Fruit fly (Drosophila melanogaster) whole organism, embryonic: Measurements from ENCODE around the gene CG12522.

Experiments
- B-H1 ChIP-seq: fragments of 200-800 bp; sonication (Bioruptor generic); IDR thresholded peaks from 3 replicates; pipeline ENCODE4 v1.3.6; 2022; ENCODE audit warnings: missing biosample characterization, missing genetic modification characterization
- CG10979 ChIP-seq: fragments of 200-800 bp; sonication (Bioruptor generic); optimal IDR thresholded peaks from 2 replicates; lab custom pipeline; 2018; ENCODE audit warnings: missing biosample characterization, mild to moderate bottlenecking, missing genetic modification characterization, moderate library complexity
- CG11085 ChIP-seq: fragments of 200-800 bp; sonication (Bioruptor generic); IDR thresholded peaks from 2 replicates; pipeline ENCODE4 v1.3.6; 2022; ENCODE audit warnings: missing biosample characterization, missing genetic modification characterization
- CG11398 ChIP-seq: fragments of 200-800 bp; sonication (Bioruptor generic); optimal IDR thresholded peaks from 2 replicates; lab custom pipeline; 2016; ENCODE audit warnings: missing biosample characterization, missing genetic modification characterization
- CG11504 ChIP-seq: fragments of 200-800 bp; sonication (Bioruptor generic); optimal IDR thresholded peaks from 3 replicates; lab custom pipeline; 2019; ENCODE audit warnings: missing biosample characterization, mild to moderate bottlenecking, missing genetic modification characterization, moderate library complexity
- CG11695 ChIP-seq: fragments of 200-800 bp; sonication (Bioruptor generic); IDR thresholded peaks from 3 replicates; pipeline ENCODE4 v1.3.6; 2022; ENCODE audit warnings: missing biosample characterization, missing genetic modification characterization
- CG12155 ChIP-seq: fragments of 200-800 bp; sonication (Bioruptor generic); optimal IDR thresholded peaks from 3 replicates; lab custom pipeline; 2016; ENCODE audit warnings: missing biosample characterization, missing genetic modification characterization
- CG12659 ChIP-seq: fragments of 200-800 bp; sonication (Bioruptor generic); optimal IDR thresholded peaks from 3 replicates; lab custom pipeline; 2017; ENCODE audit warnings: mild to moderate bottlenecking, missing biosample characterization, missing genetic modification reagents, missing genetic modification characterization
- CG13123 ChIP-seq: fragments of 200-800 bp; sonication (Bioruptor generic); optimal IDR thresholded peaks from 2 replicates; lab custom pipeline; 2016; ENCODE audit warnings: missing biosample characterization, missing genetic modification characterization
- CG13894 ChIP-seq: fragments of 200-800 bp; sonication (Bioruptor generic); optimal IDR thresholded peaks from 3 replicates; lab custom pipeline; 2018; ENCODE audit warnings: missing biosample characterization, mild to moderate bottlenecking, missing genetic modification characterization, moderate library complexity
- CG1529 ChIP-seq: fragments of 200-800 bp; sonication (Bioruptor generic); optimal IDR thresholded peaks from 3 replicates; lab custom pipeline; 2018; ENCODE audit warnings: missing biosample characterization, missing genetic modification characterization
- CG15514 ChIP-seq: fragments of 200-800 bp; sonication (Bioruptor generic); optimal IDR thresholded peaks from 3 replicates; lab custom pipeline; 2017; ENCODE audit warnings: missing biosample characterization, missing genetic modification characterization, mild to moderate bottlenecking, moderate library complexity, missing genetic modification reagents
- CG1602 ChIP-seq: fragments of 200-800 bp; sonication (Bioruptor generic); optimal IDR thresholded peaks from 3 replicates; lab custom pipeline; 2016; ENCODE audit warnings: missing biosample characterization, missing genetic modification characterization
- CG1603 ChIP-seq: fragments of 200-800 bp; sonication (Bioruptor generic); optimal IDR thresholded peaks from 2 replicates; lab custom pipeline; 2019; ENCODE audit warnings: missing biosample characterization, mild to moderate bottlenecking, missing genetic modification characterization, moderate library complexity
- CG17359 ChIP-seq: fragments of 200-800 bp; sonication (Bioruptor generic); optimal IDR thresholded peaks from 3 replicates; lab custom pipeline; 2018; ENCODE audit warnings: missing biosample characterization, mild to moderate bottlenecking, missing genetic modification characterization, moderate library complexity
- CG30020 ChIP-seq: fragments of 200-800 bp; optimal IDR thresholded peaks from 2 replicates; lab custom pipeline; 2019; ENCODE audit warnings: missing biosample characterization, mild to moderate bottlenecking, missing genetic modification characterization, moderate library complexity
- CG32772 ChIP-seq: fragments of 200-800 bp; sonication (Bioruptor generic); IDR thresholded peaks from 2 replicates; pipeline ENCODE4 v1.3.6; 2022; ENCODE audit warnings: missing biosample characterization, missing genetic modification characterization
- CG3281 ChIP-seq: fragments of 200-800 bp; sonication (Bioruptor generic); optimal IDR thresholded peaks from 3 replicates; lab custom pipeline; 2017; ENCODE audit warnings: missing biosample characterization, mild to moderate bottlenecking, missing genetic modification characterization
- CG3995 ChIP-seq: fragments of 200-800 bp; sonication (Bioruptor generic); optimal IDR thresholded peaks from 3 replicates; lab custom pipeline; 2016; ENCODE audit warnings: missing biosample characterization, missing genetic modification characterization
- CG4328 ChIP-seq: fragments of 200-800 bp; sonication (Bioruptor generic); optimal IDR thresholded peaks from 3 replicates; lab custom pipeline; 2017; ENCODE audit warnings: missing biosample characterization, missing genetic modification reagents, missing genetic modification characterization
- CG6791 ChIP-seq: fragments of 200-800 bp; sonication (Bioruptor generic); IDR thresholded peaks from 3 replicates; pipeline ENCODE4 v1.3.6; 2022; ENCODE audit warnings: missing biosample characterization, missing genetic modification characterization; ENCODE audit not compliant: partially characterized antibody
- CG8281 ChIP-seq: fragments of 200-800 bp; sonication (Bioruptor generic); optimal IDR thresholded peaks from 2 replicates; lab custom pipeline; 2018; ENCODE audit warnings: missing biosample characterization, mild to moderate bottlenecking, missing genetic modification characterization, moderate library complexity
- CG8924 ChIP-seq: fragments of 200-800 bp; optimal IDR thresholded peaks from 3 replicates; lab custom pipeline; 2019; ENCODE audit warnings: missing biosample characterization, mild to moderate bottlenecking, missing genetic modification characterization, moderate library complexity
- CG9437 ChIP-seq: fragments of 200-800 bp; sonication (Bioruptor generic); optimal IDR thresholded peaks from 2 replicates; lab custom pipeline; 2018; ENCODE audit warnings: missing biosample characterization, mild to moderate bottlenecking, missing genetic modification characterization
- Dip2 ChIP-seq: fragments of 200-800 bp; sonication (Bioruptor generic); IDR thresholded peaks from 2 replicates; pipeline ENCODE4 v1.3.6; 2022; ENCODE audit warnings: missing biosample characterization, missing genetic modification characterization
- Dref ChIP-seq: fragments of 200-800 bp; sonication (Bioruptor generic); IDR thresholded peaks from 2 replicates; pipeline ENCODE4 v1.3.6; 2022; ENCODE audit warnings: missing biosample characterization, missing genetic modification characterization
- Ets65A ChIP-seq: fragments of 200-800 bp; sonication (Bioruptor generic); peaks from one replicate; lab custom pipeline; 2016; ENCODE audit warnings: missing biosample characterization, missing genetic modification characterization
- Meics ChIP-seq: fragments of 200-800 bp; sonication (Bioruptor generic); optimal IDR thresholded peaks from 2 replicates; lab custom pipeline; 2017; ENCODE audit warnings: missing biosample characterization, mild to moderate bottlenecking, missing genetic modification characterization
- Mrtf ChIP-seq: fragments of 200-800 bp; sonication (Bioruptor generic); IDR thresholded peaks from 3 replicates; pipeline ENCODE4 v1.3.6; 2022; ENCODE audit warnings: missing biosample characterization, missing genetic modification characterization
- NFAT ChIP-seq: fragments of 200-800 bp; sonication (Bioruptor generic); IDR thresholded peaks from 2 replicates; pipeline ENCODE4 v1.3.6; 2022; ENCODE audit warnings: missing biosample characterization, missing genetic modification characterization
- Tbp ChIP-seq: fragments of >200 bp; optimal IDR thresholded peaks from 2 replicates; lab custom pipeline; 2018; ENCODE audit warnings: missing biosample characterization, missing genetic modification characterization
- Usf ChIP-seq: fragments of 200-800 bp; sonication (Bioruptor generic); optimal IDR thresholded peaks from 2 replicates; lab custom pipeline; 2017; ENCODE audit warnings: missing genotype, missing biosample characterization, missing genetic modification characterization
- YL-1 ChIP-seq: fragments of 200-800 bp; sonication (Bioruptor generic); optimal IDR thresholded peaks from 3 replicates; lab custom pipeline; 2017; ENCODE audit warnings: missing biosample characterization, mild to moderate bottlenecking, missing genetic modification characterization
- ash1 ChIP-seq: fragments of 200-800 bp; sonication (Bioruptor generic); optimal IDR thresholded peaks from 2 replicates; lab custom pipeline; 2018; ENCODE audit warnings: missing biosample characterization, mild to moderate bottlenecking, missing genetic modification characterization
- bab2 ChIP-seq: fragments of 200-800 bp; sonication (Bioruptor generic); optimal IDR thresholded peaks from 2 replicates; lab custom pipeline; 2016; ENCODE audit warnings: missing biosample characterization, missing genetic modification characterization
- cad ChIP-seq: fragments of >200 bp; optimal IDR thresholded peaks from 2 replicates; lab custom pipeline; 2017; ENCODE audit warnings: missing biosample characterization, missing genetic modification characterization
- disco-r ChIP-seq: fragments of 200-800 bp; sonication (Bioruptor generic); optimal IDR thresholded peaks from 2 replicates; lab custom pipeline; 2016; ENCODE audit warnings: missing biosample characterization, missing genetic modification characterization
- emc ChIP-seq: fragments of 200-800 bp; sonication (Bioruptor generic); optimal IDR thresholded peaks from 2 replicates; lab custom pipeline; 2016; ENCODE audit warnings: missing biosample characterization, missing genetic modification characterization
- fd102C ChIP-seq: fragments of 200-800 bp; sonication (Bioruptor generic); optimal IDR thresholded peaks from 2 replicates; lab custom pipeline; 2018; ENCODE audit warnings: missing biosample characterization, mild to moderate bottlenecking, missing genetic modification characterization, moderate library complexity
- grau ChIP-seq: fragments of 200-800 bp; optimal IDR thresholded peaks from 3 replicates; lab custom pipeline; 2019; ENCODE audit warnings: missing biosample characterization, mild to moderate bottlenecking, missing genetic modification characterization, moderate library complexity
- ken ChIP-seq: fragments of 200-800 bp; sonication (Bioruptor generic); IDR thresholded peaks from 3 replicates; pipeline ENCODE4 v1.3.6; 2022; ENCODE audit warnings: missing biosample characterization, missing genetic modification characterization
- lilli ChIP-seq: fragments of 200-800 bp; sonication (Bioruptor generic); optimal IDR thresholded peaks from 3 replicates; lab custom pipeline; 2016; ENCODE audit warnings: missing biosample characterization, missing genetic modification characterization
- mirr ChIP-seq: fragments of 200-800 bp; sonication (Bioruptor generic); optimal IDR thresholded peaks from 3 replicates; lab custom pipeline; 2018; ENCODE audit warnings: missing biosample characterization, mild to moderate bottlenecking, missing genetic modification characterization
- nerfin-1 ChIP-seq: fragments of 200-800 bp; sonication (Bioruptor generic); optimal IDR thresholded peaks from 3 replicates; lab custom pipeline; 2019; ENCODE audit warnings: missing biosample characterization, mild to moderate bottlenecking, missing genetic modification characterization, moderate library complexity
- pb ChIP-seq: fragments of 200-800 bp; sonication (Bioruptor generic); optimal IDR thresholded peaks from 3 replicates; lab custom pipeline; 2016; ENCODE audit warnings: missing biosample characterization, missing genetic modification characterization
- pita ChIP-seq: fragments of 200-800 bp; sonication (Bioruptor generic); optimal IDR thresholded peaks from 2 replicates; lab custom pipeline; 2017; ENCODE audit warnings: missing biosample characterization, mild to moderate bottlenecking, missing genetic modification characterization
- pum ChIP-seq: fragments of 200-800 bp; sonication (Bioruptor generic); optimal IDR thresholded peaks from 2 replicates; lab custom pipeline; 2016; ENCODE audit warnings: missing biosample characterization, missing genetic modification characterization
- schlank ChIP-seq: fragments of 200-800 bp; sonication (Bioruptor generic); optimal IDR thresholded peaks from 2 replicates; lab custom pipeline; 2018; ENCODE audit warnings: missing biosample characterization, mild to moderate bottlenecking, missing genetic modification characterization
- sisA ChIP-seq: fragments of 200-800 bp; sonication (Bioruptor generic); IDR thresholded peaks from 2 replicates; pipeline ENCODE4 v1.3.6; 2022; ENCODE audit warnings: missing biosample characterization, missing genetic modification characterization
- twi ChIP-seq: fragments of 200-800 bp; optimal IDR thresholded peaks from 2 replicates; lab custom pipeline; 2019; ENCODE audit warnings: missing biosample characterization, mild to moderate bottlenecking, missing genetic modification characterization, moderate library complexity
- zen ChIP-seq: fragments of 200-800 bp; sonication (Bioruptor generic); optimal IDR thresholded peaks from 3 replicates; lab custom pipeline; 2018; ENCODE audit warnings: missing biosample characterization, mild to moderate bottlenecking, missing genetic modification characterization, moderate library complexity

The CG12522 gene

dm6 chr3L:11093046-11093520 lies 15.0 kb upstream of the CG12522 start, which contains the start of gene JIL-1 (continued):
- TF ChIP-seq fd102C (GFP tag; lab: Kevin White, UChicago): no peak
- TF ChIP-seq YL-1 (GFP tag; lab: Kevin White, UChicago): no peak
- TF ChIP-seq sisA (GFP tag; lab: Robert Waterston, UW): peak; percentile 79
- no peak for TF ChIP-seq pb (GFP tag; lab: Kevin White, UChicago)
- peak; percentile 62 for TF ChIP-seq CG17359 (tag; lab: Kevin White, UChicago)
- TF ChIP-seq ken (GFP tag; lab: Robert Waterston, UW): peak; percentile 81
- TF ChIP-seq CG8281: no peak
- TF ChIP-seq pum (GFP tag; lab: Kevin White, UChicago): peak; percentile 1
- peak; percentile 66 for TF ChIP-seq grau
- TF ChIP-seq CG13123 (GFP tag; lab: Kevin White, UChicago): peak; percentile 39
- TF ChIP-seq cad (GFP tag; lab: Kevin White, UChicago): no peak
- TF ChIP-seq nerfin-1 (tag; lab: Kevin White, UChicago): peak; percentile 30
- peak; percentile 91 for TF ChIP-seq CG6791
- no peak for TF ChIP-seq CG4328 (GFP tag; lab: Kevin White, UChicago)
- TF ChIP-seq schlank (tag; lab: Kevin White, UChicago): no peak
- peak; percentile 84 for TF ChIP-seq Dref (GFP tag; lab: Robert Waterston, UW)
- TF ChIP-seq twi (tag; lab: Kevin White, UChicago): no peak
- TF ChIP-seq ash1: no peak
- peak; percentile 12 for TF ChIP-seq CG8924 (tag; lab: Kevin White, UChicago)
- peak; percentile 75 for TF ChIP-seq CG12659 (GFP tag; lab: Kevin White, UChicago)
- TF ChIP-seq NFAT: peak; percentile 92
- TF ChIP-seq Meics (GFP tag; lab: Kevin White, UChicago): peak; percentile 69
- no peak for TF ChIP-seq B-H1 (GFP tag; lab: Robert Waterston, UW)
- TF ChIP-seq CG30020 (tag; lab: Kevin White, UChicago): peak; percentile 33
- peak; percentile 11 for TF ChIP-seq CG1529 (GFP tag; lab: Kevin White, UChicago)
- TF ChIP-seq CG10979 (tag; lab: Kevin White, UChicago): peak; percentile 34
- peak; percentile 48 for TF ChIP-seq bab2 (GFP tag; lab: Kevin White, UChicago)
- peak; percentile 41 for TF ChIP-seq CG3995 (GFP tag; lab: Kevin White, UChicago)
- TF ChIP-seq CG1602: peak; percentile 46
- peak; percentile 76 for TF ChIP-seq CG11085 (GFP tag; lab: Robert Waterston, UW)
- TF ChIP-seq Mrtf (GFP tag; lab: Robert Waterston, UW): peak; percentile 55; the same call in 1 of the 3 replicates
- peak; percentile 8 for TF ChIP-seq emc (GFP tag; lab: Kevin White, UChicago)
- peak; percentile 39 for TF ChIP-seq CG3281 (GFP tag; lab: Kevin White, UChicago)
- no peak for TF ChIP-seq Usf (GFP tag; lab: Kevin White, UChicago)
- peak; percentile 62 for TF ChIP-seq CG32772 (GFP tag; lab: Robert Waterston, UW)
- peak; percentile 30 for TF ChIP-seq CG9437
- peak; percentile 68 for TF ChIP-seq CG12155 (GFP tag; lab: Kevin White, UChicago)
- peak; percentile 31 for TF ChIP-seq CG13894 (tag; lab: Kevin White, UChicago)
- TF ChIP-seq pita (GFP tag; lab: Kevin White, UChicago): no peak
- TF ChIP-seq disco-r (GFP tag; lab: Kevin White, UChicago): no peak
- peak; percentile 96 for TF ChIP-seq Ets65A
- TF ChIP-seq CG11695 (GFP tag; lab: Robert Waterston, UW): 0 out of 3 replicates have a peak, but pooled peaks have one; percentile 30
- no peak for TF ChIP-seq mirr (GFP tag; lab: Kevin White, UChicago)
- no peak for TF ChIP-seq Tbp (GFP tag; lab: Kevin White, UChicago)
- peak; percentile 61 for TF ChIP-seq CG11504 (tag; lab: Kevin White, UChicago)
- no peak for TF ChIP-seq CG11398 (GFP tag; lab: Kevin White, UChicago)
- peak; percentile 76 for TF ChIP-seq lilli (GFP tag; lab: Kevin White, UChicago)
- peak; percentile 53 for TF ChIP-seq CG15514 (GFP tag; lab: Kevin White, UChicago)
- TF ChIP-seq CG1603: peak; percentile 35
- TF ChIP-seq Dip2 (GFP tag; lab: Robert Waterston, UW): no peak
- peak; percentile 55 for TF ChIP-seq zen (tag; lab: Kevin White, UChicago)
